Worm (Caenorhabditis elegans) whole organism, late embryonic: Measurements from ENCODE around the gene cav-2.

ENCODE experiments used
- nhr-11 ChIP-seq: fragments of 150-350 bp; optimal IDR thresholded peaks from 2 replicates; lab custom pipeline; 2014; ENCODE audit warnings: missing biosample characterization, missing genetic modification characterization
- odd-2 ChIP-seq: sonication (generic microtip); optimal IDR thresholded peaks from 2 replicates; lab custom pipeline; 2017; ENCODE audit warnings: antibody characterized with exemption, mild to moderate bottlenecking, missing genetic modification characterization, missing compliant biosample characterization
- pha-4 ChIP-seq: fragments of 150-350 bp; optimal IDR thresholded peaks from 2 replicates; lab custom pipeline; 2018; ENCODE audit warnings: missing biosample characterization, missing genetic modification reagents, missing genetic modification characterization
- tbx-2 ChIP-seq: sonication (generic microtip); optimal IDR thresholded peaks from 2 replicates; lab custom pipeline; 2016; ENCODE audit warnings: missing genetic modification characterization, missing compliant biosample characterization

DNA sequence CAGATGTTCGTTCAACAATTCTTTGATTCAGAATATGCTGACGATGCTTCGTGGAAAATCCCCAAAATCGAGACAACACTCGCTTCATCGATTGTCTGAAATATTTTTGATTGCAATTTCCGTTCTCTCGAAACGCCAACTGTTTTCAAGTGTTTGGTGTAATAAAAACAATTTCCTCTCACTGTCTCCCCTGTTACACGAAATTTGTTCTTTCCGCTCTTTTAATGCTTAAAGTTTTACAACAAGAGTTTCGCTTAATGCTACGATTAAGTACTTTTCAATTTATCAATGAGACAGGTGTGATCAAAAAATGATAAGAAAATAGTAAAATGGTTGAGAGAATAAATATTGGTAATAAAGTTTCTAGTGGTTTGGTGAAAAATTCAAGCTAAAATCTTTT is 607 bp upstream of the cav-2 start, which contains the start of gene C56A3.6:
- no peak for TF ChIP-seq odd-2 (tag; lab: Kevin White, UChicago)
- no peak for TF ChIP-seq nhr-11 (tag; lab: Kevin White, UChicago)
- TF ChIP-seq pha-4 (tag; lab: Kevin White, UChicago) = no peak
- no peak for TF ChIP-seq tbx-2 (tag; lab: Kevin White, UChicago)
